Fruit fly (Drosophila melanogaster) whole organism, embryonic: Measurements from ENCODE around the gene aru.

ENCODE experiments used
- B-H1 ChIP-seq: fragments of 200-800 bp; sonication (Bioruptor generic); IDR thresholded peaks from 3 replicates; pipeline ENCODE4 v1.3.6; 2022; ENCODE audit warnings: missing biosample characterization, missing genetic modification characterization
- CG10209 ChIP-seq: fragments of 200-800 bp; sonication (Bioruptor generic); optimal IDR thresholded peaks from 3 replicates; lab custom pipeline; 2017; ENCODE audit warnings: missing biosample characterization, mild to moderate bottlenecking, missing genetic modification characterization, missing genetic modification reagents
- CG10321 ChIP-seq: fragments of 200-800 bp; sonication (Bioruptor generic); IDR thresholded peaks from 2 replicates; pipeline ENCODE4 v1.3.6; 2022; ENCODE audit warnings: missing biosample characterization, missing genetic modification characterization
- CG11504 ChIP-seq: fragments of 200-800 bp; sonication (Bioruptor generic); optimal IDR thresholded peaks from 3 replicates; lab custom pipeline; 2019; ENCODE audit warnings: missing biosample characterization, mild to moderate bottlenecking, missing genetic modification characterization, moderate library complexity
- CG11696 ChIP-seq: fragments of 200-800 bp; sonication (Bioruptor generic); IDR thresholded peaks from 2 replicates; pipeline ENCODE4 v1.3.6; 2022; ENCODE audit warnings: missing biosample characterization, missing genetic modification characterization
- CG12769 ChIP-seq: fragments of 200-800 bp; sonication (Bioruptor generic); optimal IDR thresholded peaks from 2 replicates; lab custom pipeline; 2019; ENCODE audit warnings: missing biosample characterization, mild to moderate bottlenecking, missing genetic modification characterization, moderate library complexity
- CG14014 ChIP-seq: fragments of 200-800 bp; sonication (Bioruptor generic); IDR thresholded peaks from 2 replicates; pipeline ENCODE4 v1.3.6; 2022; ENCODE audit warnings: missing biosample characterization, missing genetic modification characterization
- CG1603 ChIP-seq: fragments of 200-800 bp; sonication (Bioruptor generic); optimal IDR thresholded peaks from 2 replicates; lab custom pipeline; 2019; ENCODE audit warnings: missing biosample characterization, mild to moderate bottlenecking, missing genetic modification characterization, moderate library complexity
- CG1647 ChIP-seq: fragments of 200-800 bp; sonication (Bioruptor generic); optimal IDR thresholded peaks from 3 replicates; lab custom pipeline; 2016; ENCODE audit warnings: missing biosample characterization, missing genetic modification characterization
- CG1792 ChIP-seq: fragments of 200-800 bp; sonication (Bioruptor generic); optimal IDR thresholded peaks from 2 replicates; lab custom pipeline; 2016; ENCODE audit warnings: missing biosample characterization, missing genetic modification characterization
- CG18476 ChIP-seq: fragments of 200-800 bp; sonication (Bioruptor generic); optimal IDR thresholded peaks from 2 replicates; lab custom pipeline; 2016; ENCODE audit warnings: missing biosample characterization, mild to moderate bottlenecking, missing genetic modification characterization
- CG18619 ChIP-seq: fragments of 200-800 bp; sonication (Bioruptor generic); optimal IDR thresholded peaks from 3 replicates; lab custom pipeline; 2017; ENCODE audit warnings: missing biosample characterization, mild to moderate bottlenecking, missing genetic modification characterization
- CG18764 ChIP-seq: fragments of 200-800 bp; sonication (Bioruptor generic); optimal IDR thresholded peaks from 3 replicates; lab custom pipeline; 2016; ENCODE audit warnings: missing biosample characterization, missing genetic modification characterization
- CG33213 ChIP-seq: fragments of 200-800 bp; sonication (Bioruptor generic); optimal IDR thresholded peaks from 3 replicates; lab custom pipeline; 2016; ENCODE audit warnings: missing biosample characterization, missing genetic modification characterization
- CG34224 ChIP-seq: fragments of 200-800 bp; sonication (Bioruptor generic); IDR thresholded peaks from 3 replicates; pipeline ENCODE4 v1.3.6; 2022; ENCODE audit warnings: missing biosample characterization, missing genetic modification characterization; ENCODE audit not compliant: partially characterized antibody
- CG4424 ChIP-seq: fragments of 200-800 bp; sonication (Bioruptor generic); optimal IDR thresholded peaks from 3 replicates; lab custom pipeline; 2016; ENCODE audit warnings: missing biosample characterization, missing genetic modification characterization
- CG4707 ChIP-seq: fragments of 200-800 bp; sonication (Bioruptor generic); optimal IDR thresholded peaks from 2 replicates; lab custom pipeline; 2018; ENCODE audit warnings: missing biosample characterization, mild to moderate bottlenecking, missing genetic modification characterization, moderate library complexity
- CG4820 ChIP-seq: fragments of 200-800 bp; sonication (Bioruptor generic); optimal IDR thresholded peaks from 3 replicates; lab custom pipeline; 2016; ENCODE audit warnings: missing biosample characterization, missing genetic modification characterization
- Dad ChIP-seq: fragments of 200-800 bp; sonication (Bioruptor generic); optimal IDR thresholded peaks from 3 replicates; lab custom pipeline; 2016; ENCODE audit warnings: missing biosample characterization, missing genetic modification characterization
- Doc2 ChIP-seq: fragments of 200-800 bp; sonication (Bioruptor generic); IDR thresholded peaks from 2 replicates; pipeline ENCODE4 v1.3.6; 2022; ENCODE audit warnings: missing biosample characterization, missing genetic modification characterization
- Doc3 ChIP-seq: fragments of 200-800 bp; sonication (Bioruptor generic); IDR thresholded peaks from 3 replicates; pipeline ENCODE4 v1.3.6; 2022; ENCODE audit warnings: missing biosample characterization, missing genetic modification characterization; ENCODE audit not compliant: partially characterized antibody
- Elba2 ChIP-seq: fragments of 200-800 bp; sonication (Bioruptor generic); optimal IDR thresholded peaks from 3 replicates; lab custom pipeline; 2016; ENCODE audit warnings: missing biosample characterization, missing genetic modification characterization
- Ets65A ChIP-seq: fragments of 200-800 bp; sonication (Bioruptor generic); peaks from one replicate; lab custom pipeline; 2016; ENCODE audit warnings: missing biosample characterization, missing genetic modification characterization
- Hr3 ChIP-seq: fragments of 200-800 bp; sonication (Bioruptor generic); optimal IDR thresholded peaks from 3 replicates; lab custom pipeline; 2016; ENCODE audit warnings: missing biosample characterization, missing genetic modification characterization
- Mrtf ChIP-seq: fragments of 200-800 bp; sonication (Bioruptor generic); IDR thresholded peaks from 3 replicates; pipeline ENCODE4 v1.3.6; 2022; ENCODE audit warnings: missing biosample characterization, missing genetic modification characterization
- NK7.1 ChIP-seq: fragments of 200-800 bp; sonication (Bioruptor generic); optimal IDR thresholded peaks from 3 replicates; lab custom pipeline; 2016; ENCODE audit warnings: missing biosample characterization, missing genetic modification characterization
- PHDP ChIP-seq: fragments of 200-800 bp; sonication (Bioruptor generic); optimal IDR thresholded peaks from 3 replicates; lab custom pipeline; 2018; ENCODE audit warnings: missing biosample characterization, mild to moderate bottlenecking, missing genetic modification characterization, moderate library complexity
- Pdp1 ChIP-seq, 2 experiments: fragments of 200-800 bp; sonication (Bioruptor generic); optimal IDR thresholded peaks; 3 replicates each; lab custom pipeline; 2016; ENCODE audit warnings: missing biosample characterization in 2 of 2, missing genetic modification characterization in 2 of 2, mild to moderate bottlenecking in 1 of 2, moderate library complexity in 1 of 2
- Rx ChIP-seq: fragments of 200-800 bp; sonication (Bioruptor generic); IDR thresholded peaks from 2 replicates; pipeline ENCODE4 v1.3.6; 2022; ENCODE audit warnings: missing biosample characterization, missing genetic modification characterization
- amos ChIP-seq: fragments of 200-800 bp; sonication (Bioruptor generic); IDR thresholded peaks from 2 replicates; pipeline ENCODE4 v1.3.6; 2022; ENCODE audit warnings: missing biosample characterization, missing genetic modification characterization; ENCODE audit not compliant: partially characterized antibody
- cg ChIP-seq: fragments of 200-800 bp; sonication (Bioruptor generic); optimal IDR thresholded peaks from 3 replicates; lab custom pipeline; 2019; ENCODE audit warnings: missing biosample characterization, mild to moderate bottlenecking, missing genetic modification characterization, moderate library complexity
- chif ChIP-seq, 2 experiments: fragments of 200-800 bp; sonication (Bioruptor generic); optimal IDR thresholded peaks; 3 replicates each; lab custom pipeline; 2016; ENCODE audit warnings: missing biosample characterization in 2 of 2, missing genetic modification characterization in 2 of 2
- croc ChIP-seq: fragments of 200-800 bp; sonication (Bioruptor generic); conservative IDR thresholded peaks from 3 replicates; pipeline ENCODE4 v1.3.6; 2022; ENCODE audit warnings: missing biosample characterization, missing genetic modification characterization
- da ChIP-seq: fragments of 200-800 bp; sonication (Bioruptor generic); optimal IDR thresholded peaks from 2 replicates; lab custom pipeline; 2016; ENCODE audit warnings: missing biosample characterization, missing genetic modification characterization
- dmrt99B ChIP-seq: fragments of 200-800 bp; sonication (Bioruptor generic); optimal IDR thresholded peaks from 2 replicates; lab custom pipeline; 2018; ENCODE audit warnings: missing biosample characterization, mild to moderate bottlenecking, missing genetic modification characterization, moderate library complexity
- dpn ChIP-seq, 2 experiments: fragments of 200-800 bp; sonication (Bioruptor generic); optimal IDR thresholded peaks; 3 replicates each; lab custom pipeline; 2016; ENCODE audit warnings: missing biosample characterization in 2 of 2, missing genetic modification characterization in 2 of 2
- kni ChIP-seq: fragments of 200-800 bp; sonication (Bioruptor generic); optimal IDR thresholded peaks from 3 replicates; lab custom pipeline; 2017; ENCODE audit warnings: mild to moderate bottlenecking, missing biosample characterization, missing genetic modification reagents, missing genetic modification characterization
- lmd ChIP-seq: fragments of 200-800 bp; sonication (Bioruptor generic); IDR thresholded peaks from 2 replicates; pipeline ENCODE4 v1.3.6; 2022; ENCODE audit warnings: missing biosample characterization, missing genetic modification characterization
- pan ChIP-seq, 4 experiments: fragments of >200 bp in 3 of 4; fragments of 200-800 bp in 1 of 4; sonication (Bioruptor generic) in 1 of 4; optimal IDR thresholded peaks in 3 of 4; IDR thresholded peaks in 1 of 4; 2 replicates each; pipeline versions ENCODE4 v1.3.6 to Lab custom; 2017 to 2022; ENCODE audit warnings: missing biosample characterization in 2 of 4, missing genetic modification characterization in 2 of 4, mixed read lengths in 1 of 4
- prd ChIP-seq, 3 experiments: fragments of >200 bp in 2 of 3; fragments of 200-800 bp in 1 of 3; sonication (Bioruptor generic) in 1 of 3; optimal IDR thresholded peaks in 2 of 3; IDR thresholded peaks in 1 of 3; 2 replicates in 2 of 3; 3 replicates in 1 of 3; pipeline versions ENCODE4 v1.3.6 to Lab custom; 2017 to 2022; ENCODE audit warnings: missing biosample characterization in 1 of 3, missing genetic modification characterization in 1 of 3
- pzg ChIP-seq: fragments of 200-800 bp; sonication (Bioruptor generic); optimal IDR thresholded peaks from 3 replicates; lab custom pipeline; 2018; ENCODE audit warnings: missing biosample characterization, mild to moderate bottlenecking, missing genetic modification characterization, moderate library complexity
- repo ChIP-seq: fragments of 200-800 bp; sonication (Bioruptor generic); optimal IDR thresholded peaks from 2 replicates; lab custom pipeline; 2016; ENCODE audit warnings: missing biosample characterization, missing genetic modification characterization
- rib ChIP-seq: fragments of 200-800 bp; sonication (Bioruptor generic); IDR thresholded peaks from 2 replicates; pipeline ENCODE4 v1.3.6; 2022; ENCODE audit warnings: missing biosample characterization, missing genetic modification characterization
- sens-2 ChIP-seq: fragments of 200-800 bp; sonication (Bioruptor generic); IDR thresholded peaks from 2 replicates; pipeline ENCODE4 v1.3.6; 2022; ENCODE audit warnings: missing biosample characterization, missing genetic modification characterization
- seq ChIP-seq: fragments of 200-800 bp; sonication (Bioruptor generic); IDR thresholded peaks from 2 replicates; pipeline ENCODE4 v1.3.6; 2022; ENCODE audit warnings: missing biosample characterization, missing genetic modification characterization
- shn ChIP-seq: fragments of 200-800 bp; sonication (Bioruptor generic); optimal IDR thresholded peaks from 3 replicates; lab custom pipeline; 2016; ENCODE audit warnings: missing biosample characterization, missing genetic modification characterization
- sna ChIP-seq: fragments of 200-800 bp; sonication (Bioruptor generic); IDR thresholded peaks from 2 replicates; pipeline ENCODE4 v1.3.6; 2022; ENCODE audit warnings: missing biosample characterization, missing genetic modification characterization; ENCODE audit not compliant: partially characterized antibody
- stc ChIP-seq: fragments of 200-800 bp; sonication (Bioruptor generic); IDR thresholded peaks from 2 replicates; pipeline ENCODE4 v1.3.6; 2022; ENCODE audit warnings: missing biosample characterization, missing genetic modification characterization
- tgo ChIP-seq: fragments of 200-800 bp; sonication (Bioruptor generic); IDR thresholded peaks from 3 replicates; pipeline ENCODE4 v1.3.6; 2022; ENCODE audit warnings: missing biosample characterization, missing genetic modification characterization
- zfh2 ChIP-seq: fragments of 200-800 bp; sonication (Bioruptor generic); optimal IDR thresholded peaks from 2 replicates; lab custom pipeline; 2016; ENCODE audit warnings: missing biosample characterization, missing genetic modification characterization

Gene aru

DNA sequence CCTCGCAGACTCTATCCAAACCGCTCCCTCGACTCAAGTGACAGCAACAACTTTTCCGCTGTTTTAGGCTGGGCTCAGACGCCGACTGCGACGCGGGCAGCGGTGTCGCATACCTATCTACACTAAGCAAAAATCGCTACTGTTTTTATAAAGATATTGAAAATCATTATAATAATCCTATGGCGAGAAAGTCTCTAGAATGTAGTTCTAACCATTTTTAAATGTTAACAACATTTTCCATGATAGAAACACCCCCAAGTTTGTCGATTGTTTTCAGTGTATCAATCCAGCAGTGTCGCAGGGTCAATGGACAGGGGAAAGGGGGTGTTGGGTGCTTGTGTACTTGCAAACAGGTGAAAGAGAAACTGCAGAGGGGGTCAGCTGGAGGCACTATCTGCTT lies 2.3 kb downstream of the aru start (continued):
- TF ChIP-seq zfh2 (GFP tag; lab: Kevin White, UChicago) (peak; percentile 95), CG34224 (no peak), stc (GFP tag; lab: Robert Waterston, UW) (peak; percentile 96), CG4424 (GFP tag; lab: Kevin White, UChicago) (peak; percentile 97), CG10209 (peak; percentile 95), dpn (GFP tag; optimal IDR thresholded peaks at IDR 0.05; lab: Kevin White, UChicago) (peak; percentile 97 to 98), CG12769 (tag; lab: Kevin White, UChicago) (peak; percentile 98), pan (optimal IDR thresholded peaks at IDR 0.05; lab: Kevin White, UChicago) (no peak), pan (GFP tag; optimal IDR thresholded peaks at IDR 0.05 in 1 of 2, IDR thresholded peaks at IDR 0.05 in 1 of 2) (peak in 1 of 2 experiments; percentile 97), Elba2 (GFP tag; lab: Kevin White, UChicago) (peak; percentile 79), da (GFP tag; lab: Kevin White, UChicago) (peak; percentile 82), CG4820 (GFP tag; lab: Kevin White, UChicago) (peak; percentile 96), PHDP (tag; lab: Kevin White, UChicago) (peak; percentile 95), Mrtf (GFP tag; lab: Robert Waterston, UW) (peak; percentile 95), repo (GFP tag; lab: Kevin White, UChicago) (peak; percentile 95), CG18476 (GFP tag; lab: Kevin White, UChicago) (peak; percentile 95), CG18764 (GFP tag; lab: Kevin White, UChicago) (peak; percentile 87), sens-2 (peak; percentile 95), kni (GFP tag; lab: Kevin White, UChicago) (peak; percentile 74), Hr3 (GFP tag; lab: Kevin White, UChicago) (peak; percentile 95), chif (GFP tag; optimal IDR thresholded peaks at IDR 0.05; lab: Kevin White, UChicago) (peak; percentile 97), Rx (GFP tag; lab: Robert Waterston, UW) (peak; percentile 96), CG18619 (GFP tag; lab: Kevin White, UChicago) (peak; percentile 96), seq (GFP tag; lab: Robert Waterston, UW) (peak; percentile 96), prd (optimal IDR thresholded peaks at IDR 0.05; lab: Kevin White, UChicago) (no peak), prd (GFP tag; IDR thresholded peaks at IDR 0.05; lab: Robert Waterston, UW) (peak; percentile 97), rib (GFP tag; lab: Robert Waterston, UW) (peak; percentile 92), cg (GFP tag; lab: Kevin White, UChicago) (peak; percentile 16), CG1647 (GFP tag; lab: Kevin White, UChicago) (peak; percentile 96), amos (GFP tag; lab: Robert Waterston, UW) (no peak), CG33213 (GFP tag; lab: Kevin White, UChicago) (peak; percentile 96), CG1603 (tag; lab: Kevin White, UChicago) (peak; percentile 97), CG1792 (peak; percentile 92), croc (GFP tag; lab: Robert Waterston, UW) (peak; percentile 88), tgo (GFP tag; lab: Robert Waterston, UW) (peak; percentile 96), shn (GFP tag; lab: Kevin White, UChicago) (peak; percentile 89), Doc2 (peak; percentile 73), CG11696 (peak; percentile 80), NK7.1 (peak; percentile 93), CG4707 (peak; percentile 93), Dad (GFP tag; lab: Kevin White, UChicago) (peak; percentile 94), dmrt99B (tag; lab: Kevin White, UChicago) (peak; percentile 98), Doc3 (GFP tag; lab: Robert Waterston, UW) (no peak), sna (GFP tag; lab: Robert Waterston, UW) (no peak), Ets65A (peak; percentile 99), CG11504 (tag; lab: Kevin White, UChicago) (peak; percentile 96), pzg (GFP tag; lab: Kevin White, UChicago) (peak; percentile 16), B-H1 (peak; percentile 95), CG14014 (GFP tag; lab: Robert Waterston, UW) (peak; percentile 97), Pdp1 (GFP tag; optimal IDR thresholded peaks at IDR 0.05; lab: Kevin White, UChicago) (peak; percentile 94 to 97), CG10321 (GFP tag; lab: Robert Waterston, UW) (peak; percentile 79), lmd (GFP tag; lab: Robert Waterston, UW) (peak; percentile 96)
